Worm (Caenorhabditis elegans) whole organism, young adult: ENCODE results near the gene unc-7.

Experiments used
- F10E7.11 ChIP-seq: sonication (generic microtip); optimal IDR thresholded peaks from 2 replicates; lab custom pipeline; 2017; ENCODE audit warnings: mild to moderate bottlenecking, missing genetic modification characterization, moderate library complexity, missing compliant biosample characterization
- F37B4.10 ChIP-seq: fragments of 200-800 bp; sonication (Bioruptor generic); IDR thresholded peaks from 2 replicates; pipeline ENCODE4 v1.3.6; 2022; ENCODE audit warnings: missing genetic modification characterization, missing compliant biosample characterization
- F49E8.2 ChIP-seq: sonication (generic microtip); optimal IDR thresholded peaks from 3 replicates; lab custom pipeline; 2017; ENCODE audit warnings: missing genetic modification characterization, mild to moderate bottlenecking, missing compliant biosample characterization, antibody characterized with exemption, moderate library complexity; ENCODE audit not compliant: insufficient read depth
- F55B11.4 ChIP-seq: sonication (generic microtip); optimal IDR thresholded peaks from 2 replicates; lab custom pipeline; 2016; ENCODE audit warnings: missing compliant biosample characterization, missing genetic modification characterization, borderline replicate concordance; ENCODE audit not compliant: insufficient read depth
- K11D2.4 ChIP-seq: fragments of 200-800 bp; sonication (Bioruptor generic); IDR thresholded peaks from 2 replicates; pipeline ENCODE4 v1.3.6; 2022; ENCODE audit warnings: missing genetic modification reagents, missing genetic modification characterization, missing compliant biosample characterization
- K12H6.12 ChIP-seq: fragments of 200-800 bp; sonication (Bioruptor generic); optimal IDR thresholded peaks from 2 replicates; lab custom pipeline; 2018; ENCODE audit warnings: mild to moderate bottlenecking, missing genetic modification characterization, missing compliant biosample characterization
- T26A5.8 ChIP-seq: sonication (generic microtip); optimal IDR thresholded peaks from 2 replicates; lab custom pipeline; 2016; ENCODE audit warnings: missing genetic modification characterization, missing compliant biosample characterization
- ama-1 ChIP-seq, 3 experiments: fragments of 150-350 bp in 1 of 3; sonication (generic microtip) in 2 of 3; optimal IDR thresholded peaks; 2 replicates each; lab custom pipeline; 2014 to 2018; ENCODE audit warnings: missing biosample characterization in 2 of 3, missing genetic modification characterization in 2 of 3, missing genetic modification reagents in 2 of 3
- atf-7 ChIP-seq: sonication (generic microtip); optimal IDR thresholded peaks from 2 replicates; lab custom pipeline; 2017; ENCODE audit warnings: mild to moderate bottlenecking, missing genetic modification characterization, missing compliant biosample characterization
- attf-3 ChIP-seq: fragments of 200-800 bp; sonication (Bioruptor generic); conservative IDR thresholded peaks from 2 replicates; pipeline ENCODE4 v1.3.6; 2022; ENCODE audit warnings: missing genetic modification reagents, missing genetic modification characterization, missing compliant biosample characterization
- attf-5 ChIP-seq: fragments of 200-800 bp; sonication (Bioruptor generic); optimal IDR thresholded peaks from 2 replicates; lab custom pipeline; 2018; ENCODE audit warnings: mild to moderate bottlenecking, missing genetic modification characterization, missing compliant biosample characterization
- cebp-1 ChIP-seq, 2 experiments: fragments of 200-800 bp in 1 of 2; sonication (Bioruptor generic) in 1 of 2; sonication (generic microtip) in 1 of 2; IDR thresholded peaks in 1 of 2; optimal IDR thresholded peaks in 1 of 2; 2 replicates each; pipeline versions ENCODE4 v1.3.6 to Lab custom; 2017 to 2022; ENCODE audit warnings: missing compliant biosample characterization in 2 of 2, missing genetic modification characterization in 2 of 2, mild to moderate bottlenecking in 1 of 2, missing genetic modification reagents in 1 of 2, moderate library complexity in 1 of 2
- ceh-27 ChIP-seq: fragments of 200-800 bp; sonication (Bioruptor generic); optimal IDR thresholded peaks from 2 replicates; lab custom pipeline; 2018; ENCODE audit warnings: mild to moderate bottlenecking, missing genetic modification characterization, moderate library complexity, missing compliant biosample characterization
- hlh-26 ChIP-seq: fragments of 200-800 bp; sonication (Bioruptor generic); conservative IDR thresholded peaks from 2 replicates; pipeline ENCODE4 v1.3.6; 2022; ENCODE audit warnings: missing genetic modification reagents, missing genetic modification characterization, missing compliant biosample characterization
- let-607 ChIP-seq, 2 experiments: fragments of 200-800 bp in 1 of 2; sonication (Bioruptor generic) in 1 of 2; sonication (generic microtip) in 1 of 2; optimal IDR thresholded peaks; 2 replicates each; lab custom pipeline; 2016 to 2018; ENCODE audit warnings: mild to moderate bottlenecking in 2 of 2, missing compliant biosample characterization in 2 of 2, missing genetic modification characterization in 2 of 2, moderate library complexity in 2 of 2, missing genotype in 1 of 2
- lin-26 ChIP-seq: fragments of 200-800 bp; sonication (Bioruptor generic); IDR thresholded peaks from 2 replicates; pipeline ENCODE4 v1.3.6; 2022; ENCODE audit warnings: missing genetic modification reagents, missing genetic modification characterization, missing compliant biosample characterization
- lin-40 ChIP-seq: sonication (generic microtip); optimal IDR thresholded peaks from 2 replicates; lab custom pipeline; 2016; ENCODE audit warnings: missing genetic modification characterization, mild to moderate bottlenecking, missing compliant biosample characterization, missing genotype, missing genetic modification reagents
- lir-1 ChIP-seq: fragments of 200-800 bp; sonication (Bioruptor generic); conservative IDR thresholded peaks from 2 replicates; pipeline ENCODE4 v1.3.6; 2022; ENCODE audit warnings: missing genetic modification reagents, missing genetic modification characterization, missing compliant biosample characterization
- lsy-27 ChIP-seq: sonication (generic microtip); optimal IDR thresholded peaks from 2 replicates; lab custom pipeline; 2017; ENCODE audit warnings: missing genetic modification characterization, mild to moderate bottlenecking, missing compliant biosample characterization, antibody characterized with exemption, missing genotype, borderline replicate concordance; ENCODE audit not compliant: insufficient read depth
- madf-10 ChIP-seq: sonication (generic microtip); optimal IDR thresholded peaks from 2 replicates; lab custom pipeline; 2016; ENCODE audit warnings: mild to moderate bottlenecking, missing genetic modification characterization, missing compliant biosample characterization
- mel-28 ChIP-seq: sonication (generic microtip); optimal IDR thresholded peaks from 2 replicates; lab custom pipeline; 2016; ENCODE audit warnings: borderline replicate concordance, mild to moderate bottlenecking, missing genetic modification characterization, missing compliant biosample characterization
- mes-4 ChIP-seq: sonication (generic microtip); optimal IDR thresholded peaks from 2 replicates; lab custom pipeline; 2016; ENCODE audit warnings: missing genotype, missing genetic modification characterization, missing compliant biosample characterization
- nfya-1 ChIP-seq: sonication (generic microtip); optimal IDR thresholded peaks from 2 replicates; lab custom pipeline; 2017; ENCODE audit warnings: antibody characterized with exemption, missing compliant biosample characterization, missing genetic modification characterization, borderline replicate concordance; ENCODE audit not compliant: insufficient read depth
- nfya-2 ChIP-seq: fragments of 200-800 bp; sonication (Bioruptor generic); IDR thresholded peaks from 2 replicates; pipeline ENCODE4 v1.3.6; 2022; ENCODE audit warnings: missing genetic modification reagents, missing genetic modification characterization, missing compliant biosample characterization
- nhr-120 ChIP-seq: fragments of 200-800 bp; sonication (Bioruptor generic); IDR thresholded peaks from 2 replicates; pipeline ENCODE4 v1.3.6; 2022; ENCODE audit warnings: missing genetic modification characterization, missing compliant biosample characterization
- nhr-80 ChIP-seq: sonication (generic microtip); optimal IDR thresholded peaks from 2 replicates; lab custom pipeline; 2016; ENCODE audit warnings: missing genetic modification characterization, missing compliant biosample characterization
- rcor-1 ChIP-seq: fragments of 200-800 bp; sonication (Bioruptor generic); IDR thresholded peaks from 2 replicates; pipeline ENCODE4 v1.3.6; 2022; ENCODE audit warnings: missing genetic modification reagents, missing genetic modification characterization, missing compliant biosample characterization
- repo-1 ChIP-seq: sonication (generic microtip); optimal IDR thresholded peaks from 2 replicates; lab custom pipeline; 2017; ENCODE audit warnings: mild to moderate bottlenecking, missing genetic modification characterization, missing compliant biosample characterization
- rpc-1 ChIP-seq, 2 experiments: fragments of 150-350 bp in 1 of 2; sonication (generic microtip) in 1 of 2; optimal IDR thresholded peaks; 2 replicates each; lab custom pipeline; 2014 to 2018; ENCODE audit warnings: missing biosample characterization in 1 of 2, missing genetic modification characterization in 1 of 2, missing genetic modification reagents in 1 of 2, missing genotype in 1 of 2
- sea-2 ChIP-seq: fragments of 200-800 bp; sonication (Bioruptor generic); IDR thresholded peaks from 2 replicates; pipeline ENCODE4 v1.3.6; 2022; ENCODE audit warnings: missing genetic modification characterization, missing compliant biosample characterization
- ztf-26 ChIP-seq: sonication (generic microtip); optimal IDR thresholded peaks from 2 replicates; lab custom pipeline; 2017; ENCODE audit warnings: missing genetic modification characterization, missing compliant biosample characterization
- ztf-28 ChIP-seq: fragments of 200-800 bp; sonication (Bioruptor generic); IDR thresholded peaks from 2 replicates; pipeline ENCODE4 v1.3.6; 2022; ENCODE audit warnings: missing genetic modification reagents, missing genetic modification characterization, missing compliant biosample characterization
- ztf-3 ChIP-seq: fragments of 200-800 bp; sonication (Bioruptor generic); optimal IDR thresholded peaks from 2 replicates; lab custom pipeline; 2018; ENCODE audit warnings: mild to moderate bottlenecking, missing genetic modification characterization, missing compliant biosample characterization

unc-7 gene

DNA sequence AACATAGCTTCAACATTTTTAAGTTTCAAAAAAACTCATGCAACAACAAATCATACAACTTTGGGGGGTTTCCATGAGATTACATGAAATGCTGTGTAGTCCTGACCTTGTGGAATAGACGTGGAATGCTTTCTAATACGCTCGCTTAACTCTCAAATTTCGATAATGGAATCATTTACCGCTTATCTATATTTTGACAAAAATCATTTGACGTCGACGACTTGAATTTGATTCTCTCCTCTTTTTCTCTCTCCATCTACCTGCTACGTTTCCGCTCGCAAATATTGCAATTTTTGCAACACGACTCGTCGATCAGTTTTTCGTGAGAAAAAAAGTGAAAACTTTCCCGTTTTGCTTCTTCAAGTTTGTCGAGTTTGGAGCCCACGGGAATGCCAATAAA is 58.4 kb downstream of the unc-7 start, which contains the start of gene flr-4:
Gene flr-4, plus strand, starts transcription at position 275 of the 400 bp plus-strand sequence.
- no peak for TF ChIP-seq rcor-1 (GFP tag; lab: Robert Waterston, UW)
- peak; percentile 78 for TF ChIP-seq nhr-80 (tag; lab: Kevin White, UChicago)
- TF ChIP-seq lsy-27 (tag; lab: Kevin White, UChicago): no peak
- TF ChIP-seq mes-4 (tag; lab: Kevin White, UChicago): no peak
- no peak for TF ChIP-seq ama-1 (optimal IDR thresholded peaks at IDR 0.05; lab: Kevin White, UChicago)
- no peak for TF ChIP-seq ama-1 (GFP tag; optimal IDR thresholded peaks at IDR 0.05; lab: Kevin White, UChicago)
- no peak for TF ChIP-seq F55B11.4 (tag; lab: Kevin White, UChicago)
- TF ChIP-seq nfya-1 (tag; lab: Kevin White, UChicago): no peak

- TF ChIP-seq nhr-80 (tag; lab: Kevin White, UChicago) (peak; percentile 52), F49E8.2 (no peak)
- TF ChIP-seq, all 124 proteins: peak for 1
Measured at ce11 chrX:15087752-15088151, 59.8 kb downstream of the unc-7 start.

DNA sequence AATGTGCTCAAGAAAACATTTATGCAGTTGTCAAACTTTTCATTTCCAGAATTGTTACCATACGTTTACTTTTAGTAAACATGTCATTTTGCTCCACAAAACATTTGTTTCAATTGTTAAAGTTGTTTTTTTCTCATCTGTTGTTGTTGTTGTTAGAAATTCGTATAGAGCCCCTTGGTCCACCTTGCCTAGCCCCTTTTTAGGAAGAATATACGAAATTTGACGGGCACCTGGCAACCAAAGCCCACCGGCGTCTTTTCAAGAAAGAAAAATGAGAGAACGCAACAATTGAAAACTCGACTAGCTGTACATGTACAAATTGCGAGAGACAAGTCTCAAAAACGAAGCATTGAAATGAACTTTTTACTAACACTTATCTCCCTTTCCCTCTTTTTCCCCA is 63.1 kb downstream of the unc-7 start, which contains the start of gene F09B12.5:
Gene F09B12.5, plus strand, starts transcription at position 301 of the 400 bp plus-strand sequence.
- no peak for TF ChIP-seq ztf-28 (GFP tag; lab: Robert Waterston, UW)
- no peak for TF ChIP-seq nfya-1 (tag; lab: Kevin White, UChicago)
- TF ChIP-seq K12H6.12 (tag; lab: Kevin White, UChicago): no peak
- no peak for TF ChIP-seq repo-1 (tag; lab: Kevin White, UChicago)
- no peak for TF ChIP-seq F10E7.11 (tag; lab: Kevin White, UChicago)
- TF ChIP-seq K11D2.4: no peak
- TF ChIP-seq hlh-26 (GFP tag; lab: Robert Waterston, UW): no peak
- TF ChIP-seq T26A5.8 (tag; lab: Kevin White, UChicago): no peak
- no peak for TF ChIP-seq rpc-1 (optimal IDR thresholded peaks at IDR 0.05; lab: Kevin White, UChicago)
- no peak for TF ChIP-seq rpc-1 (tag; optimal IDR thresholded peaks at IDR 0.05; lab: Kevin White, UChicago)
- no peak for TF ChIP-seq nhr-120 (GFP tag; lab: Robert Waterston, UW)
- no peak for TF ChIP-seq ceh-27 (GFP tag; lab: Kevin White, UChicago)
- TF ChIP-seq F37B4.10 (GFP tag; lab: Robert Waterston, UW): no peak
- TF ChIP-seq let-607 (tag; optimal IDR thresholded peaks at IDR 0.05; lab: Kevin White, UChicago): no peak
- no peak for TF ChIP-seq attf-5 (GFP tag; lab: Kevin White, UChicago)

- TF ChIP-seq attf-3 (GFP tag; lab: Robert Waterston, UW) (peak; percentile 90), atf-7 (no peak)
Measured at ce11 chrX:15083795-15084194, 63.7 kb downstream of the unc-7 start, which contains the start of gene H40L08.1. TSS of gene H40L08.1 (minus strand) at chrX:15084086.

- TF ChIP-seq lin-26 (0 out of 2 replicates have a peak, but pooled peaks have one; percentile 22), mes-4 (tag; lab: Kevin White, UChicago) (no peak)
Measured at ce11 chrX:15081486-15081885, 66.1 kb downstream of the unc-7 start.

ce11 chrX:15079406-15079805 is 68.1 kb downstream of the unc-7 start:
- TF ChIP-seq mel-28 (tag; lab: Kevin White, UChicago): no peak
- TF ChIP-seq K12H6.12 (tag; lab: Kevin White, UChicago): no peak
- no peak for TF ChIP-seq nfya-2 (GFP tag; lab: Robert Waterston, UW)
- TF ChIP-seq sea-2 (GFP tag; lab: Robert Waterston, UW): no peak
- peak; percentile 28 for TF ChIP-seq lin-40
- TF ChIP-seq cebp-1 (GFP tag; IDR thresholded peaks at IDR 0.05; lab: Robert Waterston, UW): no peak
- peak; percentile 9 for TF ChIP-seq cebp-1 (tag; optimal IDR thresholded peaks at IDR 0.05; lab: Kevin White, UChicago)
- TF ChIP-seq ztf-3 (GFP tag; lab: Kevin White, UChicago): no peak
- peak; percentile 59 for TF ChIP-seq ztf-26 (tag; lab: Kevin White, UChicago)
- no peak for TF ChIP-seq lir-1 (GFP tag; lab: Robert Waterston, UW)
- no peak for TF ChIP-seq madf-10 (tag; lab: Kevin White, UChicago)
- TF ChIP-seq nhr-80 (tag; lab: Kevin White, UChicago): no peak
- TF ChIP-seq nhr-120 (GFP tag; lab: Robert Waterston, UW): no peak
